Fruit fly (Drosophila melanogaster): ENCODE results near the gene CG11403.

DNA sequence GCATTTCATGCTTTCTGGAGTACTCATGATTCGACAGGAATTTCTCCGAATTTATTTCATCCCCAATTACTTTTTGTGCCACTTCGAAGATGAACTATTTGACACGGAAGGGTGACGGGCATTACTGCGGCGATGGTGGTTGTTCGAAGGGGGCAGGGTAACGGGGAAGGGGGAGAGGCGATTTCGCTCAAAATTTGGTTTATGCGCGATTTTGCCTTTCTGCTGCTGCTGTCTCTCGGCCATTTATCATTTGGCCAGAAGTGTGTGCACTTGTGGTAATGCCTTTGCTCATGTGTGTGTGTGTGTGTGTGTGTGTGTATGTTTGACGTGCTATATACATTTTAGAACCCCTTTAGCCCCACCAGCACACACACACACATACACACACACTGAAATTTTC, 13.3 kb upstream of the CG11403 start:
- no peak for TF ChIP-seq CG8478 (optimal IDR thresholded peaks at IDR 0.05)
- no peak for TF ChIP-seq EcR (GFP tag; optimal IDR thresholded peaks at IDR 0.05)
